Worm (Caenorhabditis elegans) whole organism, young adult: ENCODE data around the gene ZK822.9.
A peak's percentile ranks its signal among the peaks of the same experiment; 100 is the strongest.

Source experiments
- C17E4.6 ChIP-seq: fragments of 200-800 bp; sonication (Bioruptor generic); IDR thresholded peaks from 2 replicates; pipeline ENCODE4 v1.3.6; 2022; ENCODE audit warnings: missing genetic modification reagents, missing genetic modification characterization, missing compliant biosample characterization
- aptf-2 ChIP-seq: fragments of 200-800 bp; sonication (Bioruptor generic); conservative IDR thresholded peaks from 2 replicates; pipeline ENCODE4 v1.3.6; 2022; ENCODE audit warnings: missing genetic modification reagents, missing genetic modification characterization, missing compliant biosample characterization
- cebp-1 ChIP-seq, 2 experiments: fragments of 200-800 bp in 1 of 2; sonication (Bioruptor generic) in 1 of 2; sonication (generic microtip) in 1 of 2; IDR thresholded peaks in 1 of 2; optimal IDR thresholded peaks in 1 of 2; 2 replicates each; pipeline versions ENCODE4 v1.3.6 to Lab custom; 2017 to 2022; ENCODE audit warnings: missing compliant biosample characterization in 2 of 2, missing genetic modification characterization in 2 of 2, mild to moderate bottlenecking in 1 of 2, missing genetic modification reagents in 1 of 2, moderate library complexity in 1 of 2
- ceh-100 ChIP-seq: fragments of 200-800 bp; sonication (Bioruptor generic); IDR thresholded peaks from 2 replicates; pipeline ENCODE4 v1.3.6; 2022; ENCODE audit warnings: missing genetic modification reagents, missing genetic modification characterization, missing compliant biosample characterization
- ceh-40 ChIP-seq: fragments of 200-800 bp; sonication (Bioruptor generic); IDR thresholded peaks from 2 replicates; pipeline ENCODE4 v1.3.6; 2022; ENCODE audit warnings: missing genetic modification characterization, missing compliant biosample characterization
- efl-1 ChIP-seq: fragments of 150-350 bp; optimal IDR thresholded peaks from 2 replicates; lab custom pipeline; 2014; ENCODE audit warnings: missing biosample characterization, missing genetic modification reagents, missing genetic modification characterization
- ekl-4 ChIP-seq: fragments of 200-800 bp; sonication (Bioruptor generic); IDR thresholded peaks from 2 replicates; pipeline ENCODE4 v1.3.6; 2022; ENCODE audit warnings: missing genetic modification reagents, missing genetic modification characterization, missing compliant biosample characterization
- hmg-1.2 ChIP-seq: fragments of 200-800 bp; sonication (Bioruptor generic); IDR thresholded peaks from 2 replicates; pipeline ENCODE4 v1.3.6; 2022; ENCODE audit warnings: missing genetic modification reagents, missing genetic modification characterization, missing compliant biosample characterization
- lag-1 ChIP-seq: fragments of 200-800 bp; sonication (Bioruptor generic); IDR thresholded peaks from 2 replicates; pipeline ENCODE4 v1.3.6; 2022; ENCODE audit warnings: missing genetic modification reagents, missing genetic modification characterization, missing compliant biosample characterization
- lin-40 ChIP-seq: sonication (generic microtip); optimal IDR thresholded peaks from 2 replicates; lab custom pipeline; 2016; ENCODE audit warnings: missing genetic modification characterization, mild to moderate bottlenecking, missing compliant biosample characterization, missing genotype, missing genetic modification reagents
- nfya-1 ChIP-seq: sonication (generic microtip); optimal IDR thresholded peaks from 2 replicates; lab custom pipeline; 2017; ENCODE audit warnings: antibody characterized with exemption, missing compliant biosample characterization, missing genetic modification characterization, borderline replicate concordance; ENCODE audit not compliant: insufficient read depth
- rpc-1 ChIP-seq, 2 experiments: fragments of 150-350 bp in 1 of 2; sonication (generic microtip) in 1 of 2; optimal IDR thresholded peaks; 2 replicates each; lab custom pipeline; 2014 to 2018; ENCODE audit warnings: missing biosample characterization in 1 of 2, missing genetic modification characterization in 1 of 2, missing genetic modification reagents in 1 of 2, missing genotype in 1 of 2
- snpc-1.3 ChIP-seq: sonication (generic microtip); optimal IDR thresholded peaks from 2 replicates; lab custom pipeline; 2017; ENCODE audit warnings: missing genetic modification characterization, mild to moderate bottlenecking, missing compliant biosample characterization, antibody characterized with exemption, moderate library complexity, missing genotype, missing genetic modification reagents; ENCODE audit not compliant: insufficient read depth
- snpc-4 ChIP-seq, 5 experiments: fragments of 150-350 bp in 1 of 5; sonication (generic microtip) in 4 of 5; optimal IDR thresholded peaks; 2 replicates each; lab custom pipeline; 2014 to 2018; ENCODE audit warnings: missing genetic modification characterization in 5 of 5, missing biosample characterization in 3 of 5, antibody characterized with exemption in 2 of 5, mild to moderate bottlenecking in 2 of 5, missing compliant biosample characterization in 2 of 5, missing genotype in 2 of 5, moderate library complexity in 2 of 5, missing genetic modification reagents in 1 of 5

The ZK822.9 gene

ce11 chrIV:11961485-11962255, 45.9 kb downstream of the ZK822.9 start, which contains the start of gene ZK829.7 (continued):
- no peak for TF ChIP-seq C17E4.6 (GFP tag; lab: Robert Waterston, UW)
- peak; percentile 20; the same call in 1 of the 2 replicates for TF ChIP-seq hmg-1.2 (GFP tag; lab: Robert Waterston, UW)
- no peak for TF ChIP-seq aptf-2 (GFP tag; lab: Robert Waterston, UW)
- TF ChIP-seq rpc-1 (optimal IDR thresholded peaks at IDR 0.05; lab: Kevin White, UChicago) = no peak
- TF ChIP-seq rpc-1 (tag; optimal IDR thresholded peaks at IDR 0.05; lab: Kevin White, UChicago) = no peak
- TF ChIP-seq snpc-1.3 (tag; lab: Kevin White, UChicago) = peak; percentile 53
- no peak for TF ChIP-seq snpc-4 (GFP tag; optimal IDR thresholded peaks at IDR 0.05; lab: Kevin White, UChicago)
- peak; percentile 24 to 58 (median 40) for TF ChIP-seq snpc-4 (tag; optimal IDR thresholded peaks at IDR 0.05; lab: Kevin White, UChicago)
- peak; percentile 73 for TF ChIP-seq lin-40
- no peak for TF ChIP-seq ceh-40
- no peak for TF ChIP-seq nfya-1 (tag; lab: Kevin White, UChicago)
- 0 out of 2 replicates have a peak, but pooled peaks have one; percentile 39 for TF ChIP-seq cebp-1 (GFP tag; IDR thresholded peaks at IDR 0.05; lab: Robert Waterston, UW)
- TF ChIP-seq cebp-1 (tag; optimal IDR thresholded peaks at IDR 0.05; lab: Kevin White, UChicago) = peak; percentile 85
- TF ChIP-seq efl-1 (GFP tag; lab: Kevin White, UChicago) = peak; percentile 82
- peak; percentile 38; the same call in 1 of the 2 replicates for TF ChIP-seq ceh-100 (GFP tag; lab: Robert Waterston, UW)
- no peak for TF ChIP-seq lag-1 (GFP tag; lab: Robert Waterston, UW)
- TF ChIP-seq, all 124 proteins: peak for 38

ce11 chrIV:11965327-11965726, 49.6 kb downstream of the ZK822.9 start, which contains the start of gene srj-1:
Gene srj-1, minus strand, starts transcription at chrIV:11965427.
- TF ChIP-seq aptf-2 (GFP tag; lab: Robert Waterston, UW) (no peak), ekl-4 (GFP tag; lab: Robert Waterston, UW) (no peak)
